Fruit fly (Drosophila melanogaster) whole organism, prepupa: Measurements from ENCODE around the gene Jupiter.

Experiments used
- Blimp-1 ChIP-seq: fragments of 200-800 bp; sonication (Bioruptor generic); optimal IDR thresholded peaks from 3 replicates; lab custom pipeline; 2017; ENCODE audit warnings: missing biosample characterization, missing genetic modification characterization, mild to moderate bottlenecking, moderate library complexity, missing genetic modification reagents
- CG32006 ChIP-seq: fragments of 200-800 bp; sonication (Bioruptor generic); optimal IDR thresholded peaks from 3 replicates; lab custom pipeline; 2017; ENCODE audit warnings: missing biosample characterization, mild to moderate bottlenecking, missing genetic modification characterization
- CG8632 ChIP-seq: fragments of 200-800 bp; sonication (Bioruptor generic); optimal IDR thresholded peaks from 3 replicates; lab custom pipeline; 2016; ENCODE audit warnings: missing biosample characterization, missing genetic modification characterization
- Ets96B ChIP-seq: fragments of 200-800 bp; optimal IDR thresholded peaks from 2 replicates; lab custom pipeline; 2019; ENCODE audit warnings: missing biosample characterization, mild to moderate bottlenecking, missing genetic modification characterization, moderate library complexity
- Hr39 ChIP-seq: fragments of 200-800 bp; sonication (Bioruptor generic); optimal IDR thresholded peaks from 2 replicates; lab custom pipeline; 2016; ENCODE audit warnings: missing biosample characterization, missing genetic modification characterization
- eg ChIP-seq: fragments of 200-800 bp; sonication (Bioruptor generic); IDR thresholded peaks from 3 replicates; pipeline ENCODE4 v1.3.6; 2022; ENCODE audit warnings: missing biosample characterization, missing genetic modification characterization
- svp ChIP-seq: fragments of 200-800 bp; sonication (Bioruptor generic); peaks from one replicate; lab custom pipeline; 2016; ENCODE audit warnings: missing biosample characterization, missing genetic modification characterization
- topi ChIP-seq: fragments of 200-800 bp; sonication (Bioruptor generic); optimal IDR thresholded peaks from 3 replicates; lab custom pipeline; 2016; ENCODE audit warnings: missing biosample characterization, missing genetic modification characterization
- vri ChIP-seq: fragments of 200-800 bp; sonication (Bioruptor generic); optimal IDR thresholded peaks from 3 replicates; lab custom pipeline; 2016; ENCODE audit warnings: missing biosample characterization, mild to moderate bottlenecking, missing genetic modification characterization

dm6 chr3R:11542899-11543619, 76.6 kb downstream of the Jupiter start, which contains the start of gene dpr4:
- no peak for TF ChIP-seq Hr39 (GFP tag; lab: Kevin White, UChicago)
- TF ChIP-seq Blimp-1 (GFP tag; lab: Kevin White, UChicago): no peak
- no peak for TF ChIP-seq Ets96B (tag; lab: Kevin White, UChicago)
- TF ChIP-seq eg (GFP tag; lab: Robert Waterston, UW): no peak
- TF ChIP-seq CG8632 (GFP tag; lab: Kevin White, UChicago): no peak
- no peak for TF ChIP-seq vri
- no peak for TF ChIP-seq CG32006 (GFP tag; lab: Kevin White, UChicago)
- TF ChIP-seq svp (GFP tag; lab: Kevin White, UChicago): no peak
- no peak for TF ChIP-seq topi (GFP tag; lab: Kevin White, UChicago)
